Fruit fly (Drosophila melanogaster) whole organism, prepupa: ENCODE data around the gene Rpt6R.

Experiments
- Blimp-1 ChIP-seq: fragments of 200-800 bp; sonication (Bioruptor generic); optimal IDR thresholded peaks from 3 replicates; lab custom pipeline; 2017; ENCODE audit warnings: missing biosample characterization, missing genetic modification characterization, mild to moderate bottlenecking, moderate library complexity, missing genetic modification reagents
- CG10669 ChIP-seq: fragments of 200-800 bp; sonication (Bioruptor generic); optimal IDR thresholded peaks from 3 replicates; lab custom pipeline; 2018; ENCODE audit warnings: missing biosample characterization, mild to moderate bottlenecking, missing genetic modification characterization, moderate library complexity
- CG11294 ChIP-seq: fragments of 200-800 bp; sonication (Bioruptor generic); IDR thresholded peaks from 2 replicates; pipeline ENCODE4 v1.3.6; 2022; ENCODE audit warnings: missing biosample characterization, missing genetic modification characterization
- CG11762 ChIP-seq: fragments of 200-800 bp; sonication (Bioruptor generic); optimal IDR thresholded peaks from 3 replicates; lab custom pipeline; 2016; ENCODE audit warnings: missing biosample characterization, missing genetic modification characterization; ENCODE audit not compliant: insufficient read depth
- CG11902 ChIP-seq: fragments of 200-800 bp; sonication (Bioruptor generic); optimal IDR thresholded peaks from 3 replicates; lab custom pipeline; 2016; ENCODE audit warnings: missing biosample characterization, missing genetic modification characterization
- CG15336 ChIP-seq: fragments of 200-800 bp; sonication (Bioruptor generic); IDR thresholded peaks from 2 replicates; pipeline ENCODE4 v1.3.6; 2022; ENCODE audit warnings: missing biosample characterization, missing genetic modification characterization
- CG1621 ChIP-seq: fragments of 200-800 bp; sonication (Bioruptor generic); optimal IDR thresholded peaks from 3 replicates; lab custom pipeline; 2018; ENCODE audit warnings: missing biosample characterization, mild to moderate bottlenecking, missing genetic modification characterization
- CG16779 ChIP-seq: fragments of 200-800 bp; sonication (Bioruptor generic); optimal IDR thresholded peaks from 3 replicates; lab custom pipeline; 2017; ENCODE audit warnings: missing biosample characterization, mild to moderate bottlenecking, missing genetic modification characterization
- CG31627 ChIP-seq: fragments of 200-800 bp; sonication (Bioruptor generic); optimal IDR thresholded peaks from 3 replicates; lab custom pipeline; 2016; ENCODE audit warnings: missing biosample characterization, missing genetic modification characterization
- CG32006 ChIP-seq: fragments of 200-800 bp; sonication (Bioruptor generic); optimal IDR thresholded peaks from 3 replicates; lab custom pipeline; 2017; ENCODE audit warnings: missing biosample characterization, mild to moderate bottlenecking, missing genetic modification characterization
- CG34406 ChIP-seq: fragments of 200-800 bp; sonication (Bioruptor generic); optimal IDR thresholded peaks from 3 replicates; lab custom pipeline; 2016; ENCODE audit warnings: missing biosample characterization, missing genetic modification characterization
- CG3919 ChIP-seq: fragments of 200-800 bp; sonication (Bioruptor generic); optimal IDR thresholded peaks from 3 replicates; lab custom pipeline; 2016; ENCODE audit warnings: missing biosample characterization, missing genetic modification characterization
- CG4318 ChIP-seq: fragments of 200-800 bp; sonication (Bioruptor generic); optimal IDR thresholded peaks from 3 replicates; lab custom pipeline; 2017; ENCODE audit warnings: missing biosample characterization, mild to moderate bottlenecking, missing genetic modification characterization
- CG6163 ChIP-seq: fragments of 200-800 bp; sonication (Bioruptor generic); IDR thresholded peaks from 3 replicates; pipeline ENCODE4 v1.3.6; 2022; ENCODE audit warnings: missing biosample characterization, missing genetic modification characterization
- CG6276 ChIP-seq: fragments of 200-800 bp; sonication (Bioruptor generic); optimal IDR thresholded peaks from 2 replicates; lab custom pipeline; 2017; ENCODE audit warnings: missing biosample characterization, mild to moderate bottlenecking, missing genetic modification characterization
- CG6792 ChIP-seq: fragments of 200-800 bp; sonication (Bioruptor generic); optimal IDR thresholded peaks from 3 replicates; lab custom pipeline; 2016; ENCODE audit warnings: missing biosample characterization, missing genetic modification characterization
- CG6808 ChIP-seq: fragments of 200-800 bp; sonication (Bioruptor generic); optimal IDR thresholded peaks from 3 replicates; lab custom pipeline; 2017; ENCODE audit warnings: missing biosample characterization, missing genetic modification characterization, mild to moderate bottlenecking, moderate library complexity, missing genetic modification reagents
- CG6854 ChIP-seq: fragments of 200-800 bp; sonication (Bioruptor generic); optimal IDR thresholded peaks from 2 replicates; lab custom pipeline; 2017; ENCODE audit warnings: missing biosample characterization, mild to moderate bottlenecking, missing genetic modification characterization
- CG8119 ChIP-seq: fragments of 200-800 bp; sonication (Bioruptor generic); IDR thresholded peaks from 3 replicates; pipeline ENCODE4 v1.3.6; 2022; ENCODE audit warnings: missing biosample characterization, missing genetic modification characterization
- CG8319 ChIP-seq: fragments of 200-800 bp; sonication (Bioruptor generic); optimal IDR thresholded peaks from 3 replicates; lab custom pipeline; 2016; ENCODE audit warnings: missing biosample characterization, missing genetic modification characterization
- CG8632 ChIP-seq: fragments of 200-800 bp; sonication (Bioruptor generic); optimal IDR thresholded peaks from 3 replicates; lab custom pipeline; 2016; ENCODE audit warnings: missing biosample characterization, missing genetic modification characterization
- CG9139 ChIP-seq: fragments of 200-800 bp; sonication (Bioruptor generic); optimal IDR thresholded peaks from 3 replicates; lab custom pipeline; 2017; ENCODE audit warnings: missing biosample characterization, mild to moderate bottlenecking, missing genetic modification characterization
- Eip75B ChIP-seq: fragments of 200-800 bp; sonication (Bioruptor generic); optimal IDR thresholded peaks from 3 replicates; lab custom pipeline; 2016; ENCODE audit warnings: missing biosample characterization, missing genetic modification characterization
- Eip78C ChIP-seq: fragments of 200-800 bp; sonication (Bioruptor generic); peaks from one replicate; lab custom pipeline; 2016; ENCODE audit warnings: missing biosample characterization, missing genetic modification characterization
- Eip93F ChIP-seq: fragments of 200-800 bp; sonication (Bioruptor generic); optimal IDR thresholded peaks from 2 replicates; lab custom pipeline; 2016; ENCODE audit warnings: missing biosample characterization, mild to moderate bottlenecking, missing genetic modification characterization
- Ets21C ChIP-seq: fragments of 200-800 bp; sonication (Bioruptor generic); optimal IDR thresholded peaks from 3 replicates; lab custom pipeline; 2016; ENCODE audit warnings: missing biosample characterization, missing genetic modification characterization
- Ets96B ChIP-seq: fragments of 200-800 bp; optimal IDR thresholded peaks from 2 replicates; lab custom pipeline; 2019; ENCODE audit warnings: missing biosample characterization, mild to moderate bottlenecking, missing genetic modification characterization, moderate library complexity
- Gug ChIP-seq: fragments of 200-800 bp; sonication (Bioruptor generic); IDR thresholded peaks from 2 replicates; pipeline ENCODE4 v1.3.6; 2022; ENCODE audit warnings: missing biosample characterization, missing genetic modification characterization
- Hr38 ChIP-seq: sonication (Bioruptor generic); optimal IDR thresholded peaks from 2 replicates; lab custom pipeline; 2016; ENCODE audit warnings: missing biosample characterization, missing genetic modification characterization
- Hr39 ChIP-seq: fragments of 200-800 bp; sonication (Bioruptor generic); optimal IDR thresholded peaks from 2 replicates; lab custom pipeline; 2016; ENCODE audit warnings: missing biosample characterization, missing genetic modification characterization
- Hr4 ChIP-seq: fragments of 200-800 bp; sonication (Bioruptor generic); optimal IDR thresholded peaks from 3 replicates; lab custom pipeline; 2016; ENCODE audit warnings: missing biosample characterization, missing genetic modification characterization
- Lpt ChIP-seq: fragments of 200-800 bp; sonication (Bioruptor generic); optimal IDR thresholded peaks from 3 replicates; lab custom pipeline; 2016; ENCODE audit warnings: missing biosample characterization, missing genetic modification characterization
- Met ChIP-seq: fragments of 200-800 bp; sonication (Bioruptor generic); optimal IDR thresholded peaks from 3 replicates; lab custom pipeline; 2016; ENCODE audit warnings: missing biosample characterization, missing genetic modification characterization
- Sox102F ChIP-seq: fragments of 200-800 bp; sonication (Bioruptor generic); optimal IDR thresholded peaks from 2 replicates; lab custom pipeline; 2016; ENCODE audit warnings: missing biosample characterization, mild to moderate bottlenecking, missing genetic modification characterization
- Sox15 ChIP-seq: fragments of 200-800 bp; sonication (Bioruptor generic); optimal IDR thresholded peaks from 3 replicates; lab custom pipeline; 2016; ENCODE audit warnings: missing biosample characterization, missing genetic modification characterization
- achi ChIP-seq: fragments of 200-800 bp; sonication (Bioruptor generic); optimal IDR thresholded peaks from 3 replicates; lab custom pipeline; 2016; ENCODE audit warnings: missing biosample characterization, missing genetic modification characterization
- acj6 ChIP-seq: fragments of 200-800 bp; sonication (Bioruptor generic); optimal IDR thresholded peaks from 3 replicates; lab custom pipeline; 2016; ENCODE audit warnings: missing biosample characterization, missing genetic modification characterization
- cyc ChIP-seq: fragments of 200-800 bp; sonication (Bioruptor generic); optimal IDR thresholded peaks from 3 replicates; lab custom pipeline; 2016; ENCODE audit warnings: missing biosample characterization, missing genetic modification characterization
- dac ChIP-seq: fragments of 200-800 bp; sonication (Bioruptor generic); optimal IDR thresholded peaks from 2 replicates; lab custom pipeline; 2017; ENCODE audit warnings: missing biosample characterization, mild to moderate bottlenecking, missing genetic modification characterization
- dsx ChIP-seq: fragments of 200-800 bp; optimal IDR thresholded peaks from 3 replicates; lab custom pipeline; 2019; ENCODE audit warnings: missing biosample characterization, mild to moderate bottlenecking, missing genetic modification characterization, moderate library complexity; ENCODE audit not compliant: poor library complexity, severe bottlenecking
- eg ChIP-seq: fragments of 200-800 bp; sonication (Bioruptor generic); IDR thresholded peaks from 3 replicates; pipeline ENCODE4 v1.3.6; 2022; ENCODE audit warnings: missing biosample characterization, missing genetic modification characterization
- esn ChIP-seq: fragments of 200-800 bp; sonication (Bioruptor generic); optimal IDR thresholded peaks from 2 replicates; lab custom pipeline; 2016; ENCODE audit warnings: missing biosample characterization, mild to moderate bottlenecking, missing genetic modification characterization, moderate library complexity
- fd59A ChIP-seq: fragments of 200-800 bp; sonication (Bioruptor generic); optimal IDR thresholded peaks from 2 replicates; lab custom pipeline; 2017; ENCODE audit warnings: missing biosample characterization, mild to moderate bottlenecking, missing genetic modification characterization, missing genetic modification reagents
- fd85E ChIP-seq: fragments of 200-800 bp; sonication (Bioruptor generic); optimal IDR thresholded peaks from 3 replicates; lab custom pipeline; 2016; ENCODE audit warnings: missing biosample characterization, missing genetic modification characterization
- fkh ChIP-seq: fragments of 200-800 bp; sonication (Bioruptor generic); optimal IDR thresholded peaks from 3 replicates; lab custom pipeline; 2017; ENCODE audit warnings: missing biosample characterization, mild to moderate bottlenecking, missing genetic modification characterization, moderate library complexity
- lz ChIP-seq: fragments of 200-800 bp; sonication (Bioruptor generic); optimal IDR thresholded peaks from 3 replicates; lab custom pipeline; 2016; ENCODE audit warnings: missing biosample characterization, missing genetic modification characterization
- net ChIP-seq: fragments of 200-800 bp; sonication (Bioruptor generic); optimal IDR thresholded peaks from 3 replicates; lab custom pipeline; 2016; ENCODE audit warnings: missing biosample characterization, missing genetic modification characterization
- pdm3 ChIP-seq: fragments of 200-800 bp; sonication (Bioruptor generic); optimal IDR thresholded peaks from 3 replicates; lab custom pipeline; 2016; ENCODE audit warnings: missing biosample characterization, missing genetic modification characterization
- spab ChIP-seq: fragments of 200-800 bp; sonication (Bioruptor generic); optimal IDR thresholded peaks from 2 replicates; lab custom pipeline; 2017; ENCODE audit warnings: missing biosample characterization, mild to moderate bottlenecking, missing genetic modification characterization, missing genetic modification reagents
- ss ChIP-seq, 2 experiments: fragments of 200-800 bp; sonication (Bioruptor generic); optimal IDR thresholded peaks; 2 replicates in 1 of 2; 3 replicates in 1 of 2; lab custom pipeline; 2017 to 2018; ENCODE audit warnings: mild to moderate bottlenecking in 2 of 2, missing biosample characterization in 2 of 2, missing genetic modification characterization in 2 of 2, moderate library complexity in 1 of 2
- topi ChIP-seq: fragments of 200-800 bp; sonication (Bioruptor generic); optimal IDR thresholded peaks from 3 replicates; lab custom pipeline; 2016; ENCODE audit warnings: missing biosample characterization, missing genetic modification characterization
- vri ChIP-seq: fragments of 200-800 bp; sonication (Bioruptor generic); optimal IDR thresholded peaks from 3 replicates; lab custom pipeline; 2016; ENCODE audit warnings: missing biosample characterization, mild to moderate bottlenecking, missing genetic modification characterization

Rpt6R gene

dm6 chr3R:30540196-30540595, 43.3 kb downstream of the Rpt6R start:
- TF ChIP-seq achi (GFP tag; lab: Kevin White, UChicago) (peak; percentile 58), Hr4 (GFP tag; lab: Kevin White, UChicago) (peak; percentile 70), eg (GFP tag; lab: Robert Waterston, UW) (peak; percentile 86), CG6163 (GFP tag; lab: Robert Waterston, UW) (peak; percentile 84), CG4318 (GFP tag; lab: Kevin White, UChicago) (peak; percentile 46), Sox102F (peak; percentile 33), Hr39 (GFP tag; lab: Kevin White, UChicago) (peak; percentile 76), Met (GFP tag; lab: Kevin White, UChicago) (peak; percentile 47), CG8119 (GFP tag; lab: Robert Waterston, UW) (peak; percentile 70), vri (GFP tag; lab: Kevin White, UChicago) (no peak), Lpt (GFP tag; lab: Kevin White, UChicago) (peak; percentile 38), CG10669 (GFP tag; lab: Kevin White, UChicago) (peak; percentile 58), CG11294 (peak; percentile 79), CG16779 (tag; lab: Kevin White, UChicago) (peak; percentile 9), fd59A (GFP tag; lab: Kevin White, UChicago) (peak; percentile 24), lz (GFP tag; lab: Kevin White, UChicago) (peak; percentile 64), Gug (GFP tag; lab: Robert Waterston, UW) (peak; percentile 79), acj6 (GFP tag; lab: Kevin White, UChicago) (peak; percentile 47), dsx (GFP tag; lab: Kevin White, UChicago) (no peak), Ets96B (tag; lab: Kevin White, UChicago) (peak; percentile 42), CG34406 (GFP tag; lab: Kevin White, UChicago) (peak; percentile 40), CG6276 (peak; percentile 55), CG3919 (GFP tag; lab: Kevin White, UChicago) (peak; percentile 74), dac (GFP tag; lab: Kevin White, UChicago) (peak; percentile 40), CG6792 (peak; percentile 58), CG6854 (GFP tag; lab: Kevin White, UChicago) (no peak), CG15336 (GFP tag; lab: Robert Waterston, UW) (peak; percentile 81), fkh (GFP tag; lab: Kevin White, UChicago) (peak; percentile 51), topi (GFP tag; lab: Kevin White, UChicago) (peak; percentile 56), fd85E (no peak), CG8319 (GFP tag; lab: Kevin White, UChicago) (peak; percentile 22), CG31627 (GFP tag; lab: Kevin White, UChicago) (peak; percentile 68), ss (GFP tag; optimal IDR thresholded peaks at IDR 0.05; lab: Kevin White, UChicago) (no peak), Ets21C (GFP tag; lab: Kevin White, UChicago) (peak; percentile 22), Sox15 (peak; percentile 46), Eip78C (GFP tag; lab: Kevin White, UChicago) (peak; percentile 78), Eip75B (peak; percentile 54), spab (GFP tag; lab: Kevin White, UChicago) (peak; percentile 37), Blimp-1 (GFP tag; lab: Kevin White, UChicago) (peak; percentile 10), net (GFP tag; lab: Kevin White, UChicago) (peak; percentile 66), cyc (GFP tag; lab: Kevin White, UChicago) (peak; percentile 82), Eip93F (GFP tag; lab: Kevin White, UChicago) (no peak), CG6808 (GFP tag; lab: Kevin White, UChicago) (peak; percentile 33), Hr38 (GFP tag; lab: Kevin White, UChicago) (no peak), esn (peak; percentile 51), CG11902 (GFP tag; lab: Kevin White, UChicago) (peak; percentile 64), CG11762 (peak; percentile 43), CG8632 (GFP tag; lab: Kevin White, UChicago) (peak; percentile 24), CG32006 (GFP tag; lab: Kevin White, UChicago) (peak; percentile 64), CG1621 (tag; lab: Kevin White, UChicago) (peak; percentile 51), CG9139 (GFP tag; lab: Kevin White, UChicago) (no peak), pdm3 (peak; percentile 71)
